Fruit fly (Drosophila melanogaster) whole organism: Measurements from ENCODE around the gene CG13048.

Experiments used
- CG8478 ChIP-seq: fragments of >200 bp; optimal IDR thresholded peaks from 2 replicates; lab custom pipeline; 2018; ENCODE audit warnings: inconsistent platforms
- Dll ChIP-seq: fragments of >200 bp; optimal IDR thresholded peaks from 2 replicates; lab custom pipeline; 2017
- EcR ChIP-seq, 2 experiments: fragments of >200 bp; optimal IDR thresholded peaks; 2 replicates each; lab custom pipeline; 2017; ENCODE audit warnings: missing biosample characterization in 2 of 2, missing genetic modification characterization in 2 of 2, missing genetic modification reagents in 2 of 2
- pan ChIP-seq: fragments of >200 bp; optimal IDR thresholded peaks from 2 replicates; lab custom pipeline; 2017
- psq ChIP-seq: fragments of >200 bp; optimal IDR thresholded peaks from 2 replicates; lab custom pipeline; 2017
- usp ChIP-seq: fragments of >200 bp; optimal IDR thresholded peaks from 2 replicates; lab custom pipeline; 2017; ENCODE audit warnings: missing biosample characterization, missing genetic modification characterization, mixed read lengths

- TF ChIP-seq usp (GFP tag; lab: Kevin White, UChicago) (no peak), Dll (lab: Kevin White, UChicago) (no peak), EcR (GFP tag; optimal IDR thresholded peaks at IDR 0.05; lab: Kevin White, UChicago) (no peak), pan (lab: Kevin White, UChicago) (no peak), psq (lab: Kevin White, UChicago) (no peak), CG8478 (lab: Kevin White, UChicago) (no peak)
Measured at dm6 chr3L:16330740-16331139, 47.0 kb upstream of the CG13048 start, which contains the start of gene CG33060.
